Fruit fly (Drosophila melanogaster) whole organism, pupa: ENCODE measurements around the gene CG10472.

Experiments
- CG10348 ChIP-seq: fragments of 200-800 bp; sonication (Bioruptor generic); IDR thresholded peaks from 2 replicates; pipeline ENCODE4 v1.3.6; 2022; ENCODE audit warnings: missing biosample characterization, missing genetic modification characterization
- CG12605 ChIP-seq: fragments of 200-800 bp; sonication (Bioruptor generic); IDR thresholded peaks from 2 replicates; pipeline ENCODE4 v1.3.6; 2022; ENCODE audit warnings: missing biosample characterization, missing genetic modification characterization
- CG13204 ChIP-seq: fragments of 200-800 bp; sonication (Bioruptor generic); optimal IDR thresholded peaks from 2 replicates; lab custom pipeline; 2018; ENCODE audit warnings: missing biosample characterization, mild to moderate bottlenecking, missing genetic modification characterization, moderate library complexity
- CG14655 ChIP-seq: fragments of 200-800 bp; sonication (Bioruptor generic); optimal IDR thresholded peaks from 3 replicates; lab custom pipeline; 2017; ENCODE audit warnings: mild to moderate bottlenecking, missing biosample characterization, missing genetic modification reagents, missing genetic modification characterization
- CG15710 ChIP-seq: fragments of 200-800 bp; sonication (Bioruptor generic); optimal IDR thresholded peaks from 2 replicates; lab custom pipeline; 2018; ENCODE audit warnings: missing biosample characterization, mild to moderate bottlenecking, missing genetic modification characterization, moderate library complexity
- CG17806 ChIP-seq: fragments of 200-800 bp; sonication (Bioruptor generic); optimal IDR thresholded peaks from 2 replicates; lab custom pipeline; 2018; ENCODE audit warnings: missing biosample characterization, mild to moderate bottlenecking, missing genetic modification characterization, moderate library complexity
- CG32121 ChIP-seq: fragments of 200-800 bp; sonication (Bioruptor generic); IDR thresholded peaks from 2 replicates; pipeline ENCODE4 v1.3.6; 2022; ENCODE audit warnings: missing biosample characterization, missing genetic modification characterization
- CG34367 ChIP-seq: fragments of 200-800 bp; sonication (Bioruptor generic); optimal IDR thresholded peaks from 2 replicates; lab custom pipeline; 2018; ENCODE audit warnings: missing biosample characterization, mild to moderate bottlenecking, missing genetic modification characterization
- CG4496 ChIP-seq: fragments of 200-800 bp; sonication (Bioruptor generic); IDR thresholded peaks from 3 replicates; pipeline ENCODE4 v1.3.6; 2022; ENCODE audit warnings: missing biosample characterization, missing genetic modification characterization
- CG8159 ChIP-seq: fragments of 200-800 bp; sonication (Bioruptor generic); optimal IDR thresholded peaks from 3 replicates; lab custom pipeline; 2018; ENCODE audit warnings: missing biosample characterization, mild to moderate bottlenecking, missing genetic modification characterization, moderate library complexity
- CG8301 ChIP-seq: fragments of 200-800 bp; sonication (Bioruptor generic); optimal IDR thresholded peaks from 2 replicates; lab custom pipeline; 2018; ENCODE audit warnings: missing biosample characterization, mild to moderate bottlenecking, missing genetic modification characterization
- CG9948 ChIP-seq: fragments of 200-800 bp; sonication (Bioruptor generic); optimal IDR thresholded peaks from 2 replicates; lab custom pipeline; 2018; ENCODE audit warnings: missing biosample characterization, mild to moderate bottlenecking, missing genetic modification characterization, moderate library complexity
- D1 ChIP-seq: fragments of 200-800 bp; sonication (Bioruptor generic); optimal IDR thresholded peaks from 2 replicates; lab custom pipeline; 2018; ENCODE audit warnings: missing biosample characterization, mild to moderate bottlenecking, missing genetic modification characterization, moderate library complexity
- EcR ChIP-seq: fragments of 200-800 bp; sonication (Bioruptor generic); optimal IDR thresholded peaks from 3 replicates; lab custom pipeline; 2019; ENCODE audit warnings: missing biosample characterization, missing genetic modification characterization, mild to moderate bottlenecking, moderate library complexity, missing genetic modification reagents
- Ets98B ChIP-seq: fragments of 200-800 bp; sonication (Bioruptor generic); IDR thresholded peaks from 2 replicates; pipeline ENCODE4 v1.3.6; 2022; ENCODE audit warnings: missing biosample characterization, missing genetic modification characterization
- Pif1A ChIP-seq: fragments of 200-800 bp; sonication (Bioruptor generic); optimal IDR thresholded peaks from 3 replicates; lab custom pipeline; 2016; ENCODE audit warnings: missing biosample characterization, missing genetic modification characterization
- Pif1B ChIP-seq: fragments of 200-800 bp; sonication (Bioruptor generic); optimal IDR thresholded peaks from 3 replicates; lab custom pipeline; 2016; ENCODE audit warnings: missing biosample characterization, missing genetic modification characterization
- Snoo ChIP-seq: fragments of 200-800 bp; sonication (Bioruptor generic); optimal IDR thresholded peaks from 3 replicates; lab custom pipeline; 2017; ENCODE audit warnings: missing biosample characterization, mild to moderate bottlenecking, missing genetic modification characterization, inconsistent platforms
- fd96Ca ChIP-seq: fragments of 200-800 bp; sonication (Bioruptor generic); IDR thresholded peaks from 3 replicates; pipeline ENCODE4 v1.3.6; 2022; ENCODE audit warnings: missing biosample characterization, missing genetic modification characterization
- gl ChIP-seq: fragments of 200-800 bp; sonication (Bioruptor generic); optimal IDR thresholded peaks from 2 replicates; lab custom pipeline; 2018; ENCODE audit warnings: missing biosample characterization, mild to moderate bottlenecking, missing genetic modification characterization
- rn ChIP-seq: fragments of 200-800 bp; sonication (Bioruptor generic); IDR thresholded peaks from 2 replicates; pipeline ENCODE4 v1.3.6; 2022; ENCODE audit warnings: missing biosample characterization, missing genetic modification characterization

Gene CG10472

dm6 chr3L:6074975-6075692 is 12.4 kb upstream of the CG10472 start, which contains the start of the genes CG13295 and CG6610:
CG13295 (minus strand) TSS chr3L:6075245.
CG6610 (plus strand) TSS chr3L:6075536.
- peak; percentile 41 for TF ChIP-seq Snoo
- peak; percentile 69 for TF ChIP-seq CG8159
- no peak for TF ChIP-seq CG10348 (GFP tag; lab: Robert Waterston, UW)
- TF ChIP-seq CG14655: peak; percentile 53
- peak; percentile 32 for TF ChIP-seq CG34367 (tag; lab: Kevin White, UChicago)
- TF ChIP-seq CG13204: no peak
- peak; percentile 69 for TF ChIP-seq CG15710
- TF ChIP-seq CG8301 (tag; lab: Kevin White, UChicago): peak; percentile 27
- TF ChIP-seq CG17806 (tag; lab: Kevin White, UChicago): peak; percentile 29

dm6 chr3L:6071454-6072189 is 8.9 kb upstream of the CG10472 start, which contains the start of gene CG6602:
CG6602 (plus strand) TSS chr3L:6072139.
- TF ChIP-seq CG4496 (peak; percentile 78), Pif1A (GFP tag; lab: Kevin White, UChicago) (no peak), Pif1B (GFP tag; lab: Kevin White, UChicago) (no peak), CG9948 (no peak), CG13204 (no peak), EcR (GFP tag; lab: Kevin White, UChicago) (no peak), CG34367 (tag; lab: Kevin White, UChicago) (peak; percentile 41), CG17806 (tag; lab: Kevin White, UChicago) (no peak), CG12605 (GFP tag; lab: Robert Waterston, UW) (no peak), rn (GFP tag; lab: Robert Waterston, UW) (no peak), Snoo (peak; percentile 79), CG8301 (tag; lab: Kevin White, UChicago) (no peak), CG8159 (peak; percentile 28), gl (tag; lab: Kevin White, UChicago) (no peak), Ets98B (no peak), fd96Ca (GFP tag; lab: Robert Waterston, UW) (no peak), D1 (tag; lab: Kevin White, UChicago) (no peak), CG10348 (GFP tag; lab: Robert Waterston, UW) (no peak), CG14655 (no peak), CG15710 (peak; percentile 44), CG32121 (GFP tag; lab: Robert Waterston, UW) (no peak)

- TF ChIP-seq CG4496 (no peak), gl (tag; lab: Kevin White, UChicago) (no peak), CG9948 (no peak), CG12605 (GFP tag; lab: Robert Waterston, UW) (no peak), CG14655 (no peak), CG15710 (no peak), CG34367 (tag; lab: Kevin White, UChicago) (no peak), Snoo (no peak), CG32121 (GFP tag; lab: Robert Waterston, UW) (no peak), CG8159 (no peak), CG17806 (tag; lab: Kevin White, UChicago) (no peak), CG8301 (tag; lab: Kevin White, UChicago) (no peak)
These were observed 7.4 kb upstream of the CG10472 start for dm6 chr3L:6070119-6070518.

- TF ChIP-seq EcR (GFP tag; lab: Kevin White, UChicago) (no peak), fd96Ca (GFP tag; lab: Robert Waterston, UW) (0 out of 3 replicates have a peak, but pooled peaks have one; percentile 20)
- TF ChIP-seq, all 21 proteins: peak for 1
These were observed 5.5 kb upstream of the CG10472 start for dm6 chr3L:6068178-6068577.

dm6 chr3L:6065881-6066389 is 3.2 kb upstream of the CG10472 start, which contains the start of gene CG42269:
CG42269 (plus strand) TSS chr3L:6066296.
- TF ChIP-seq gl (tag; lab: Kevin White, UChicago) (no peak), Snoo (peak; percentile 28), CG4496 (peak; percentile 54)

dm6 chr3L:6059062-6059708 is 3.5 kb downstream of the CG10472 start, which contains the start of gene CG6592:
CG6592 (plus strand) TSS chr3L:6059658.
- TF ChIP-seq CG8301 (tag; lab: Kevin White, UChicago) (no peak), CG9948 (no peak), CG8159 (peak; percentile 7), Pif1B (GFP tag; lab: Kevin White, UChicago) (no peak), CG13204 (no peak), CG4496 (0 out of 3 replicates have a peak, but pooled peaks have one; percentile 34), fd96Ca (GFP tag; lab: Robert Waterston, UW) (no peak), EcR (GFP tag; lab: Kevin White, UChicago) (no peak), Pif1A (GFP tag; lab: Kevin White, UChicago) (no peak), CG32121 (GFP tag; lab: Robert Waterston, UW) (no peak), CG12605 (GFP tag; lab: Robert Waterston, UW) (no peak), Snoo (peak; percentile 13), CG34367 (tag; lab: Kevin White, UChicago) (peak; percentile 52)
